Fruit fly (Drosophila melanogaster): Measurements from ENCODE around the gene Uch-L5R.
A peak's percentile ranks its signal among the peaks of the same experiment; 100 is the strongest.

The Uch-L5R gene

DNA sequence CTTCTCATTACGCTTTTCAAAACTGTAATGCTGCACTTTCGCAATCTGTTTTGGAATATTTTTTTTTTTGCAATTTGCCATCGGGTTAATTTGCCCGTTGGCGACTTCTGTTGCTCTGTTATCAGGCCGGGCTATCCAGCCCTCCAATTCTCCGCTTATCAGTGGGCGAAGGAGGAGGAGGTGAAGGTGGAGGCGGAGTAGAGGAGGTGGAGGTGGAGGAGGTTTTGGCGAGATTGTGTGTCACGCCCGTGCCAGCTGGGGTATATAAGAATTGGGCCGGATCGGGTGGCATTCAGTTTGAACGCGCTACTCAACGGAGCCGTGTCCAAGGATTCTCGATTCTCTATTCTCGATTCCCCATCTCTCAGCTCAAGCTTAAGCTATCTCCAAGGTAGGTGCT lies 42.3 kb downstream of the Uch-L5R start:
- TF ChIP-seq CG8159 (tag; optimal IDR thresholded peaks at IDR 0.05) = no peak
- no peak for TF ChIP-seq CG8301 (tag; optimal IDR thresholded peaks at IDR 0.05)
- TF ChIP-seq Pif1A (GFP tag; optimal IDR thresholded peaks at IDR 0.05) = no peak
- TF ChIP-seq gl (tag; optimal IDR thresholded peaks at IDR 0.05) = no peak
- no peak for TF ChIP-seq rn (GFP tag; IDR thresholded peaks at IDR 0.05)
- no peak for TF ChIP-seq EcR (GFP tag; optimal IDR thresholded peaks at IDR 0.05)
- no peak for TF ChIP-seq CG14655 (GFP tag; optimal IDR thresholded peaks at IDR 0.05)

DNA sequence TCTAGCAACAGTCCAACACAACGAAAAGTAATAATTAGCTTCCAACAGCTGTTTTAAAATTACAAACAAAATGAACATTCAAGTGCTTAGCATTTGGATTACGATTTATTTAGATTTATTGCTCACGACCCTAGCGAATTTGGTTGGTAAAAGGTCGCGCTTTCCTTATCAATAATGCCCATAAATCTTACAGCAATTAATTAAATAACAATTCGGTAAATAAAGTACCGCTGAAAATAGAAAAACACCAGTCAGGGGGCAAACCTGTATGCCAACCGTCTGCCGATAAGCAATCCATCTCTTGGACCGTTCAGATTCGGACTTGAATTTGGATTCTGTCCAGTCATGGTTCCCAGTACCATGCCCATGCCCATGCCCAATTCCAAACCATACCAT lies 43.3 kb downstream of the Uch-L5R start:
- TF ChIP-seq CG32121 (GFP tag; IDR thresholded peaks at IDR 0.05) (no peak), gl (tag; optimal IDR thresholded peaks at IDR 0.05) (no peak), CG15710 (tag; optimal IDR thresholded peaks at IDR 0.05) (no peak), CG34367 (tag; optimal IDR thresholded peaks at IDR 0.05) (no peak), rn (GFP tag; IDR thresholded peaks at IDR 0.05) (no peak), CG13204 (GFP tag; optimal IDR thresholded peaks at IDR 0.05) (no peak), CG4496 (GFP tag; IDR thresholded peaks at IDR 0.05) (no peak), Pif1A (GFP tag; optimal IDR thresholded peaks at IDR 0.05) (no peak), CG12605 (GFP tag; IDR thresholded peaks at IDR 0.05) (no peak), CG8301 (tag; optimal IDR thresholded peaks at IDR 0.05) (no peak), Pif1B (GFP tag; optimal IDR thresholded peaks at IDR 0.05) (no peak), CG17806 (tag; optimal IDR thresholded peaks at IDR 0.05) (no peak), D1 (tag; optimal IDR thresholded peaks at IDR 0.05) (no peak)

dm6 chrX:12012149-12013097 lies 44.0 kb downstream of the Uch-L5R start, which contains the start of the genes CG1492 and regucalcin:
Gene CG1492, minus strand, starts transcription at chrX:12012211.
Gene regucalcin, plus strand, starts transcription at chrX:12012377.
- no peak for TF ChIP-seq CG4496 (GFP tag; IDR thresholded peaks at IDR 0.05)
- peak; percentile 98 for TF ChIP-seq EcR (GFP tag; optimal IDR thresholded peaks at IDR 0.05)

dm6 chrX:12007593-12007992 lies 48.8 kb downstream of the Uch-L5R start:
- no peak for TF ChIP-seq CG4496 (GFP tag; IDR thresholded peaks at IDR 0.05)
- TF ChIP-seq rn (GFP tag; IDR thresholded peaks at IDR 0.05) = no peak
- TF ChIP-seq EcR (GFP tag; optimal IDR thresholded peaks at IDR 0.05) = peak; percentile 91

DNA sequence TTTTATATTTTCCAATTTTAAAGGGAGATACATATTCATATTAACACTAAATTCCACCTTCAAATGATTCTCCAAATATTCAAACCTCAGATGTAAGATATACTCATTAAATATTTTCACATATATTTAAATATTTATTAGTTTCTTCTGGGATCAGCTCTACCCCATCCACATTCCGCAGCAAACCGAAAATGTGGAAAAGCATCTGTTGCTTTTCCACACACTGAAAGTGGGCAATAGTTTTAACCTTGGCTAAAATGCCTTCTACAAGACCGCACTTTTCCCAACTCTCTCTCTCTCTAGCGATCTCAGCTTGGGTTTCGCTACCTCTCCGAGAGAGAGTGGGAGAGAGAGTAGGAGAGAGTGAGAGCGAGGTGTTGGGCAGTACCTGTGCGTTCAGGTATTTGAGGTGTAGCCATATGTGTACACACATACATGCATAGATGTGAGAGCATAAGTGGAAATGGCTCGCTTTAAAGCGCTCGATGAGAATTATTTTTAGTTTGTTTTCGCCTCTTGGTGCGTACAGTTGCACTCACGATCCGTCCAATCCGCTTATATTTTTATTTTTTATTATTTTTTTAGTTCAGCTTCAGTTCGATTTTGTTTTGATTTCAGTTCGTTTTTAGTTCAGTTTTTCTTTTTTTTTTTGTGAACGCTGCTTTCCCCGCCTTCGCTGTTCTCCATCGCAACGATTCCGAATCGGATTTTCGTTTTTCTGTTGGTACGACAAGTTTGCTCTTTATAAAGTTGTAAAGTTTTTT lies 49.6 kb downstream of the Uch-L5R start, which contains the start of gene CG1806:
Gene CG1806, plus strand, starts transcription at position 499 of the 764 bp plus-strand sequence.
- peak; percentile 62 for TF ChIP-seq CG12605 (GFP tag; IDR thresholded peaks at IDR 0.05)
- TF ChIP-seq EcR (GFP tag; optimal IDR thresholded peaks at IDR 0.05) = peak; percentile 22
- TF ChIP-seq rn (GFP tag; IDR thresholded peaks at IDR 0.05) = 0 out of 2 replicates have a peak, but pooled peaks have one; percentile 19
- TF ChIP-seq CG10348 (GFP tag; IDR thresholded peaks at IDR 0.05) = no peak
- peak; percentile 34 for TF ChIP-seq CG8159 (tag; optimal IDR thresholded peaks at IDR 0.05)
- TF ChIP-seq gl (tag; optimal IDR thresholded peaks at IDR 0.05) = peak; percentile 39
- no peak for TF ChIP-seq D1 (tag; optimal IDR thresholded peaks at IDR 0.05)
- peak; percentile 36 for TF ChIP-seq CG13204 (GFP tag; optimal IDR thresholded peaks at IDR 0.05)
- peak; percentile 32 for TF ChIP-seq CG15710 (tag; optimal IDR thresholded peaks at IDR 0.05)
- TF ChIP-seq Pif1A (GFP tag; optimal IDR thresholded peaks at IDR 0.05) = peak; percentile 64
- no peak for TF ChIP-seq CG9948 (tag; optimal IDR thresholded peaks at IDR 0.05)
- peak; percentile 62 for TF ChIP-seq Ets98B (GFP tag; IDR thresholded peaks at IDR 0.05)
- TF ChIP-seq CG34367 (tag; optimal IDR thresholded peaks at IDR 0.05) = peak; percentile 41
- peak; percentile 73 for TF ChIP-seq CG4496 (GFP tag; IDR thresholded peaks at IDR 0.05)
- TF ChIP-seq CG17806 (tag; optimal IDR thresholded peaks at IDR 0.05) = peak; percentile 11
- TF ChIP-seq CG32121 (GFP tag; IDR thresholded peaks at IDR 0.05) = peak; percentile 60; the same call in 1 of the 2 replicates
- TF ChIP-seq CG8301 (tag; optimal IDR thresholded peaks at IDR 0.05) = no peak
- TF ChIP-seq CG14655 (GFP tag; optimal IDR thresholded peaks at IDR 0.05) = peak; percentile 45
- no peak for TF ChIP-seq Snoo (tag; optimal IDR thresholded peaks at IDR 0.05)
- TF ChIP-seq fd96Ca (GFP tag; IDR thresholded peaks at IDR 0.05) = peak; percentile 69; the same call in 2 of the 3 replicates
- peak; percentile 64 for TF ChIP-seq Pif1B (GFP tag; optimal IDR thresholded peaks at IDR 0.05)
